Fruit fly (Drosophila melanogaster) whole organism, pupa: ENCODE measurements around the gene msl-3.
A peak's percentile ranks its signal among the peaks of the same experiment; 100 is the strongest.

Source experiments
- CG13204 ChIP-seq: fragments of 200-800 bp; sonication (Bioruptor generic); optimal IDR thresholded peaks from 2 replicates; lab custom pipeline; 2018; ENCODE audit warnings: missing biosample characterization, mild to moderate bottlenecking, missing genetic modification characterization, moderate library complexity
- D1 ChIP-seq: fragments of 200-800 bp; sonication (Bioruptor generic); optimal IDR thresholded peaks from 2 replicates; lab custom pipeline; 2018; ENCODE audit warnings: missing biosample characterization, mild to moderate bottlenecking, missing genetic modification characterization, moderate library complexity
- Snoo ChIP-seq: fragments of 200-800 bp; sonication (Bioruptor generic); optimal IDR thresholded peaks from 3 replicates; lab custom pipeline; 2017; ENCODE audit warnings: missing biosample characterization, mild to moderate bottlenecking, missing genetic modification characterization, inconsistent platforms
- fd96Ca ChIP-seq: fragments of 200-800 bp; sonication (Bioruptor generic); IDR thresholded peaks from 3 replicates; pipeline ENCODE4 v1.3.6; 2022; ENCODE audit warnings: missing biosample characterization, missing genetic modification characterization

DNA sequence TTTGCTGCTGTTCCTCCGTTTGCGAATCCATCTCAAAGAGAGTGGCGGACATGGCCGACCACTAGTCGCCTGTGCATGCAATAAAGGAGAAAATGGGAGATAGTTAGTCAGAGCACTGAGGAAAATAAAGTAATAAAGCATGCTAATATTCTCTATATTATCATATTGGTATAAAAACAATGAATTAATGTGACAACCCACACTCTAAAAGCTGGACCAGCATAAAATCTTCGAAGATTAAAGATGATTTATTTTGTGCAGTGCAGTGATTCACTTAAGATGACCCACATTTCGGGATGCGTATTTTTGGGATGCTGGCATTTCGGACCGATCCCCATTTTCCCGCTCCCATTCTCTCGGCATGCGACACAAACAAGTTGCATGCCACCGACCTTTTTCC, 22.5 kb upstream of the msl-3 start:
- TF ChIP-seq CG13204 (GFP tag; lab: Kevin White, UChicago) (no peak), D1 (tag; lab: Kevin White, UChicago) (no peak), fd96Ca (GFP tag; lab: Robert Waterston, UW) (peak; percentile 75), Snoo (tag; lab: Kevin White, UChicago) (no peak)
